Fruit fly (Drosophila melanogaster): ENCODE data around the gene mRpS5.

The mRpS5 gene

DNA sequence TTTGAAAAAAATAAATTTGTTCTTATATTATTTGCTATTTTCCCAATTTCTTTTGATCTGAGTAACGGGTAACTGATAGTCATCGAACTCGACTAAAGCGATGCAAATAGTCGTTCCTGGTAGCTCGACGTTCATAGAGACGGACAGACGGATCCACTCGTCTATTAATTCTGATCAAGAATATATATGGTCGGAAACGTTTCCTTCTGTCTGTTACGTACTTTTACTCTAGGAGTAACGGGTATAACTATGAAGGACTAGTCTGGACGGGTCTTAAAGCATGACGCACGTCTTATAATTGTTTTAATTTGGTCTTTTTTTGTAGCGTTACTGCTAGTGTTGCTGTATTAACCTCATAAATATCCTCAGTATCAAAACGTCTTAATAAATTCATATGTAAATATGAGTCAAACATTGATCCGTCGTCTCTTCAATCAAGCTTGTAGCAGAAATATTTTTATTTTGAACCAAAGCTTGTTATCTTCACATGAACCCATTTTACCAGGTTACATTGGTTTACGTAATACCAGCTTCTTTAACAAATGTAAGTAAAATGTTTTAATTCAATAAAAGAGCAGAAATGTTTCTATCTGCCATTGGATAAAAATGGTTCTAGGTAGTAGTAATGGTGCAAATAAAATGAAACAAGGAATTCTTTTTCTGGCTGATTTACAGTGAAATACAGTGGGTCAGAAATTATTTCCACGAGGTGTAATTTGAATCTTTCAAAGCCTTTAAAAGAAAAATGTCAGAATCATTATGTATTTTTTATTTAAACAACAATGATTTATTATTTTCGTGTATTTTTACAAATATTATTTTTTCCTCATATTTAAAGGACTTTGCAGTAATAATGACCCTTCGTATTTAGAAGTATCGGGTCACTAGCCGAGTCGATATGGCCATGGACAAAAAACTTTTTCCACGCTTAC lies at the start of gene mRpS5 (continued):
- TF ChIP-seq sim (GFP tag; IDR thresholded peaks at IDR 0.05), result no peak
- no peak for TF ChIP-seq CG3281 (GFP tag; optimal IDR thresholded peaks at IDR 0.05)
- TF ChIP-seq jumu (GFP tag; optimal IDR thresholded peaks at IDR 0.05), result no peak
- no peak for TF ChIP-seq CG6813 (GFP tag; optimal IDR thresholded peaks at IDR 0.05)
- no peak for TF ChIP-seq luna (GFP tag; optimal IDR thresholded peaks at IDR 0.05)
- no peak for TF ChIP-seq CG16815 (GFP tag; optimal IDR thresholded peaks at IDR 0.05)
- peak; percentile 7 for TF ChIP-seq nmo (GFP tag; optimal IDR thresholded peaks at IDR 0.05)
- no peak for TF ChIP-seq ewg (GFP tag; optimal IDR thresholded peaks at IDR 0.05)
- no peak for TF ChIP-seq CG10267 (tag; optimal IDR thresholded peaks at IDR 0.05)
- TF ChIP-seq B-H2 (GFP tag; optimal IDR thresholded peaks at IDR 0.05), result no peak
- TF ChIP-seq row (GFP tag; IDR thresholded peaks at IDR 0.05), result peak; percentile 74
- TF ChIP-seq fd102C (GFP tag; optimal IDR thresholded peaks at IDR 0.05), result no peak
- no peak for TF ChIP-seq dimm (GFP tag; IDR thresholded peaks at IDR 0.05)
- TF ChIP-seq CoRest (tag; optimal IDR thresholded peaks at IDR 0.05), result no peak
- TF ChIP-seq CG8944 (GFP tag; optimal IDR thresholded peaks at IDR 0.05), result no peak
- peak; percentile 9 for TF ChIP-seq CG30403 (GFP tag; optimal IDR thresholded peaks at IDR 0.05)
- TF ChIP-seq gsb-n (tag; optimal IDR thresholded peaks at IDR 0.05), result no peak
- TF ChIP-seq Lhr (GFP tag; optimal IDR thresholded peaks at IDR 0.05), result peak; percentile 24
- no peak for TF ChIP-seq CG2875 (GFP tag; optimal IDR thresholded peaks at IDR 0.05)
- no peak for TF ChIP-seq CG1832 (GFP tag; optimal IDR thresholded peaks at IDR 0.05)
- TF ChIP-seq Pdp1 (GFP tag; optimal IDR thresholded peaks at IDR 0.05), result peak in 1 of 2 experiments; percentile 93
- no peak for TF ChIP-seq CG12659 (GFP tag; optimal IDR thresholded peaks at IDR 0.05)
- TF ChIP-seq sens (GFP tag), result peak; percentile 11
- TF ChIP-seq CG17802 (tag; optimal IDR thresholded peaks at IDR 0.05), result peak; percentile 99
- no peak for TF ChIP-seq Dfd (GFP tag; optimal IDR thresholded peaks at IDR 0.05)
- TF ChIP-seq TFAM (GFP tag; optimal IDR thresholded peaks at IDR 0.05), result no peak
- peak; percentile 38 for TF ChIP-seq CG8290 (GFP tag; optimal IDR thresholded peaks at IDR 0.05)
- no peak for TF ChIP-seq CG8290 (tag; optimal IDR thresholded peaks at IDR 0.05)
- no peak for TF ChIP-seq cad (GFP tag; optimal IDR thresholded peaks at IDR 0.05)
- no peak for TF ChIP-seq lilli (GFP tag; optimal IDR thresholded peaks at IDR 0.05)
- TF ChIP-seq aop (GFP tag; IDR thresholded peaks at IDR 0.05), result no peak
- no peak for TF ChIP-seq danr (GFP tag; IDR thresholded peaks at IDR 0.05)
- TF ChIP-seq Oli (tag; optimal IDR thresholded peaks at IDR 0.05), result peak; percentile 7
- no peak for TF ChIP-seq Mad (GFP tag; optimal IDR thresholded peaks at IDR 0.05)
- TF ChIP-seq peb (GFP tag; IDR thresholded peaks at IDR 0.05), result no peak
- no peak for TF ChIP-seq NC2α (GFP tag; optimal IDR thresholded peaks at IDR 0.05)
- no peak for TF ChIP-seq CG11560 (tag; IDR thresholded peaks at IDR 0.05)
- TF ChIP-seq Fer2 (tag; optimal IDR thresholded peaks at IDR 0.05), result no peak
- TF ChIP-seq CG6683 (GFP tag; optimal IDR thresholded peaks at IDR 0.05), result no peak
- peak; percentile 23 for TF ChIP-seq YL-1 (GFP tag; optimal IDR thresholded peaks at IDR 0.05)
- no peak for TF ChIP-seq HmgZ (tag; optimal IDR thresholded peaks at IDR 0.05)
- TF ChIP-seq Fer3 (tag; optimal IDR thresholded peaks at IDR 0.05), result no peak
- TF ChIP-seq crp (GFP tag; optimal IDR thresholded peaks at IDR 0.05), result no peak
- TF ChIP-seq eve (GFP tag; optimal IDR thresholded peaks at IDR 0.05), result no peak
- no peak for TF ChIP-seq CG13775 (GFP tag; optimal IDR thresholded peaks at IDR 0.05)
- TF ChIP-seq gce (GFP tag; IDR thresholded peaks at IDR 0.05), result no peak
- TF ChIP-seq CG8089 (GFP tag; optimal IDR thresholded peaks at IDR 0.05), result peak; percentile 44
- TF ChIP-seq schlank (tag; optimal IDR thresholded peaks at IDR 0.05), result no peak
- peak; percentile 83 for TF ChIP-seq MESR4 (GFP tag; optimal IDR thresholded peaks at IDR 0.05)
